Fruit fly (Drosophila melanogaster) whole organism, embryonic: ENCODE data around the gene CG4733.

Experiments
- Blimp-1 ChIP-seq: fragments of 200-800 bp; sonication (Bioruptor generic); optimal IDR thresholded peaks from 3 replicates; lab custom pipeline; 2018; ENCODE audit warnings: missing biosample characterization, missing genetic modification characterization, mild to moderate bottlenecking, moderate library complexity, missing genetic modification reagents
- CG1603 ChIP-seq: fragments of 200-800 bp; sonication (Bioruptor generic); optimal IDR thresholded peaks from 2 replicates; lab custom pipeline; 2019; ENCODE audit warnings: missing biosample characterization, mild to moderate bottlenecking, missing genetic modification characterization, moderate library complexity
- CG1647 ChIP-seq: fragments of 200-800 bp; sonication (Bioruptor generic); optimal IDR thresholded peaks from 3 replicates; lab custom pipeline; 2016; ENCODE audit warnings: missing biosample characterization, missing genetic modification characterization
- CG5953 ChIP-seq: fragments of 200-800 bp; sonication (Bioruptor generic); IDR thresholded peaks from 2 replicates; pipeline ENCODE4 v1.3.6; 2022; ENCODE audit warnings: missing biosample characterization, missing genetic modification characterization
- CG8089 ChIP-seq: fragments of 200-800 bp; sonication (Bioruptor generic); optimal IDR thresholded peaks from 3 replicates; lab custom pipeline; 2016; ENCODE audit warnings: missing biosample characterization, missing genetic modification characterization
- ERR ChIP-seq: fragments of 200-800 bp; sonication (Bioruptor generic); optimal IDR thresholded peaks from 2 replicates; lab custom pipeline; 2016; ENCODE audit warnings: missing biosample characterization, missing genetic modification characterization
- Side ChIP-seq: fragments of 200-800 bp; sonication (Bioruptor generic); optimal IDR thresholded peaks from 2 replicates; lab custom pipeline; 2016; ENCODE audit warnings: missing biosample characterization, missing genetic modification characterization
- gro ChIP-seq: fragments of 200-800 bp; sonication (Bioruptor generic); optimal IDR thresholded peaks from 2 replicates; lab custom pipeline; 2016; ENCODE audit warnings: missing biosample characterization, missing genetic modification characterization
- luna ChIP-seq: fragments of 200-800 bp; sonication (Bioruptor generic); optimal IDR thresholded peaks from 2 replicates; lab custom pipeline; 2016; ENCODE audit warnings: missing biosample characterization, missing genetic modification characterization
- zf30C ChIP-seq: fragments of 200-800 bp; sonication (Bioruptor generic); optimal IDR thresholded peaks from 3 replicates; lab custom pipeline; 2018; ENCODE audit warnings: missing biosample characterization, mild to moderate bottlenecking, missing genetic modification characterization

DNA sequence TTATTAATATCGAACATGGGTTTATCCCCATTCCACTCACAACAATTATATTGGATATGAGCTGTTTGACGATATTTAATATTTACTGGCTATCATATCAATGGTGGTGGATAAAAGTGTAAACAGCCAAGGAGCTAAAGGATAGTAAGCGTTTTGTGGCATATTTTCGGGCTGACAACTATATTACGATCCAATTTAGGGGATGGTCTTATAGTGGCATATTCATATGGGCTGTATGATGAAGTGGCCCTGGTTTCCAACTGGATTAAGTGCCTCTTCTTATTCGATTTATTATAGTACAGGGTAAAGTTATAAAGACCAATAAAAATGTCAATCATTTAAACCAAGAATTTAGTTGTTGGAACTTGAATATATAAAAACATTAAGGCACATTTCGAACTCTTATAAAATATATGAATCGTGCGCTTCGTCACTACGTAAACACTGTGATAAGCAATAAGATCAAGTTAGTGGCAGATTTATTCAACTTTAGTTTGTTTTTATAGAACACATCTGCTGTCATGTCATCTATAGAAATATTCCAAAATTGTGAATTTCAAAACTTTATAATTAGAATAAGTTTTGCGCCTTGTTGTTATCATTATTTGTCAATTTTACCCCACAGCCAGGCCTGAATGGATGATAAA lies 48.6 kb downstream of the CG4733 start:
- TF ChIP-seq luna (GFP tag; lab: Kevin White, UChicago), result no peak
- TF ChIP-seq Side (GFP tag; lab: Kevin White, UChicago), result no peak
- TF ChIP-seq zf30C (GFP tag; lab: Kevin White, UChicago), result no peak
- TF ChIP-seq ERR (GFP tag; lab: Kevin White, UChicago), result no peak
- TF ChIP-seq CG1647, result no peak
- no peak for TF ChIP-seq CG5953
- TF ChIP-seq CG8089, result no peak
- no peak for TF ChIP-seq gro (GFP tag; lab: Kevin White, UChicago)
- no peak for TF ChIP-seq CG1603
- TF ChIP-seq Blimp-1 (GFP tag; lab: Kevin White, UChicago), result no peak
